Fruit fly (Drosophila melanogaster) whole organism, wandering third instar larva: Measurements from ENCODE around the gene raskol.

Source experiments
- Abd-B ChIP-seq: fragments of >200 bp; optimal IDR thresholded peaks from 2 replicates; lab custom pipeline; 2017; ENCODE audit warnings: missing biosample characterization, missing genetic modification characterization
- CG32264 ChIP-seq: fragments of 200-800 bp; sonication (Bioruptor generic); optimal IDR thresholded peaks from 2 replicates; lab custom pipeline; 2016; ENCODE audit warnings: missing biosample characterization, missing genetic modification characterization
- CG9705 ChIP-seq: fragments of 200-800 bp; sonication (Bioruptor generic); optimal IDR thresholded peaks from 2 replicates; lab custom pipeline; 2018; ENCODE audit warnings: missing biosample characterization, mild to moderate bottlenecking, missing genetic modification characterization
- CrebA ChIP-seq: fragments of 200-800 bp; sonication (Bioruptor generic); optimal IDR thresholded peaks from 2 replicates; lab custom pipeline; 2016; ENCODE audit warnings: missing biosample characterization, mild to moderate bottlenecking, missing genetic modification characterization, borderline replicate concordance
- Dfd ChIP-seq: fragments of >200 bp; optimal IDR thresholded peaks from 2 replicates; lab custom pipeline; 2017; ENCODE audit warnings: missing biosample characterization, missing genetic modification characterization
- Dif ChIP-seq: fragments of 200-275, 200-300 bp; sonication (Bioruptor generic); optimal IDR thresholded peaks from 2 replicates; lab custom pipeline; 2018; ENCODE audit warnings: missing biosample characterization, missing genetic modification characterization; ENCODE audit not compliant: partially characterized antibody
- GATAd ChIP-seq: sonication (Bioruptor generic); optimal IDR thresholded peaks from 2 replicates; lab custom pipeline; 2016; ENCODE audit warnings: missing biosample characterization, missing genetic modification characterization
- HLH106 ChIP-seq: fragments of 200-800 bp; optimal IDR thresholded peaks from 3 replicates; lab custom pipeline; 2019; ENCODE audit warnings: missing biosample characterization, mild to moderate bottlenecking, missing genetic modification characterization, moderate library complexity
- Hr83 ChIP-seq: fragments of 200-300 bp; sonication (Bioruptor generic); optimal IDR thresholded peaks from 2 replicates; lab custom pipeline; 2016; ENCODE audit warnings: missing biosample characterization, mild to moderate bottlenecking, missing genetic modification characterization, moderate library complexity; ENCODE audit not compliant: poor library complexity, severe bottlenecking
- Mio ChIP-seq: sonication (Bioruptor generic); optimal IDR thresholded peaks from 2 replicates; lab custom pipeline; 2016; ENCODE audit warnings: missing biosample characterization, missing genetic modification characterization
- Myc ChIP-seq: fragments of >200 bp; optimal IDR thresholded peaks from 2 replicates; lab custom pipeline; 2017
- N ChIP-seq: fragments of >200 bp; optimal IDR thresholded peaks from 2 replicates; lab custom pipeline; 2018; ENCODE audit warnings: missing biosample characterization, missing external identifiers, missing genetic modification characterization
- OdsH ChIP-seq: fragments of 200-800 bp; sonication (Bioruptor generic); optimal IDR thresholded peaks from 2 replicates; lab custom pipeline; 2016; ENCODE audit warnings: missing biosample characterization, mild to moderate bottlenecking, missing genetic modification characterization
- Rel ChIP-seq, 2 experiments: fragments of 200-800 bp; sonication (Bioruptor generic) in 1 of 2; optimal IDR thresholded peaks; 2 replicates in 1 of 2; 3 replicates in 1 of 2; lab custom pipeline; 2016 to 2019; ENCODE audit warnings: mild to moderate bottlenecking in 2 of 2, missing biosample characterization in 2 of 2, missing genetic modification characterization in 2 of 2, moderate library complexity in 1 of 2
- Sp1 ChIP-seq: fragments of 200-800 bp; sonication (Bioruptor generic); optimal IDR thresholded peaks from 3 replicates; lab custom pipeline; 2019; ENCODE audit warnings: missing biosample characterization, mild to moderate bottlenecking, missing genetic modification characterization, moderate library complexity
- Vsx2 ChIP-seq: fragments of 200-300, 225-300 bp; sonication (Bioruptor generic); optimal IDR thresholded peaks from 2 replicates; lab custom pipeline; 2018; ENCODE audit warnings: missing biosample characterization, missing genetic modification characterization; ENCODE audit not compliant: partially characterized antibody
- br ChIP-seq: fragments of 200-800 bp; sonication (Bioruptor generic); optimal IDR thresholded peaks from 2 replicates; lab custom pipeline; 2016; ENCODE audit warnings: missing biosample characterization, missing genetic modification characterization
- brk ChIP-seq: fragments of 200-800 bp; sonication (Bioruptor generic); optimal IDR thresholded peaks from 2 replicates; lab custom pipeline; 2016; ENCODE audit warnings: missing biosample characterization, mild to moderate bottlenecking, missing genetic modification characterization
- dl ChIP-seq, 2 experiments: fragments of 175-275, 200-275 bp in 1 of 2; fragments of 200-275 bp in 1 of 2; sonication (Bioruptor generic); optimal IDR thresholded peaks; lab custom pipeline; 2018; ENCODE audit warnings: mild to moderate bottlenecking in 2 of 2, missing biosample characterization in 2 of 2, missing genetic modification characterization in 2 of 2, moderate library complexity in 2 of 2; ENCODE audit not compliant: partially characterized antibody in 2 of 2, insufficient read depth in 1 of 2
- dmrt93B ChIP-seq: fragments of 200-800 bp; sonication (Bioruptor generic); optimal IDR thresholded peaks from 2 replicates; lab custom pipeline; 2018; ENCODE audit warnings: missing biosample characterization, mild to moderate bottlenecking, missing genetic modification characterization
- dsf ChIP-seq: sonication (Bioruptor generic); optimal IDR thresholded peaks from 2 replicates; lab custom pipeline; 2016; ENCODE audit warnings: missing biosample characterization, missing genetic modification characterization, borderline replicate concordance
- ey ChIP-seq: fragments of 200-800 bp; sonication (Bioruptor generic); optimal IDR thresholded peaks from 2 replicates; lab custom pipeline; 2016; ENCODE audit warnings: missing biosample characterization, missing genetic modification characterization
- foxo ChIP-seq, 2 experiments: fragments of 200-800 bp; sonication (Bioruptor generic); optimal IDR thresholded peaks; 2 replicates in 1 of 2; 3 replicates in 1 of 2; lab custom pipeline; 2016 to 2017; ENCODE audit warnings: missing biosample characterization in 2 of 2, missing genetic modification characterization in 2 of 2
- fru ChIP-seq: fragments of 200-800 bp; sonication (Bioruptor generic); optimal IDR thresholded peaks from 3 replicates; lab custom pipeline; 2016; ENCODE audit warnings: missing biosample characterization, mild to moderate bottlenecking, missing genetic modification characterization
- h ChIP-seq: fragments of 200-800 bp; sonication (Bioruptor generic); optimal IDR thresholded peaks from 3 replicates; lab custom pipeline; 2016; ENCODE audit warnings: missing biosample characterization, mild to moderate bottlenecking, missing genetic modification characterization
- jim ChIP-seq: fragments of 175-275, 200-325 bp; sonication (Bioruptor generic); optimal IDR thresholded peaks from 2 replicates; lab custom pipeline; 2016; ENCODE audit warnings: missing biosample characterization, mild to moderate bottlenecking, missing genetic modification characterization
- pan ChIP-seq: fragments of >200 bp; optimal IDR thresholded peaks from 2 replicates; lab custom pipeline; 2017
- psq ChIP-seq: fragments of 200-800 bp; sonication (Bioruptor generic); optimal IDR thresholded peaks from 3 replicates; lab custom pipeline; 2017; ENCODE audit warnings: missing biosample characterization, mild to moderate bottlenecking, missing genetic modification characterization, moderate library complexity
- rgr ChIP-seq: fragments of 200-800 bp; sonication (Bioruptor generic); optimal IDR thresholded peaks from 3 replicates; lab custom pipeline; 2016; ENCODE audit warnings: missing biosample characterization, mild to moderate bottlenecking, missing genetic modification characterization
- sv ChIP-seq: fragments of 200-800 bp; sonication (Bioruptor generic); optimal IDR thresholded peaks from 3 replicates; lab custom pipeline; 2016; ENCODE audit warnings: missing biosample characterization, missing genetic modification characterization
- tai ChIP-seq: sonication (Bioruptor generic); optimal IDR thresholded peaks from 2 replicates; lab custom pipeline; 2016; ENCODE audit warnings: missing biosample characterization, missing genetic modification characterization
- usp ChIP-seq: fragments of >200 bp; optimal IDR thresholded peaks from 2 replicates; lab custom pipeline; 2017; ENCODE audit warnings: missing biosample characterization, missing genetic modification characterization

Gene raskol

DNA sequence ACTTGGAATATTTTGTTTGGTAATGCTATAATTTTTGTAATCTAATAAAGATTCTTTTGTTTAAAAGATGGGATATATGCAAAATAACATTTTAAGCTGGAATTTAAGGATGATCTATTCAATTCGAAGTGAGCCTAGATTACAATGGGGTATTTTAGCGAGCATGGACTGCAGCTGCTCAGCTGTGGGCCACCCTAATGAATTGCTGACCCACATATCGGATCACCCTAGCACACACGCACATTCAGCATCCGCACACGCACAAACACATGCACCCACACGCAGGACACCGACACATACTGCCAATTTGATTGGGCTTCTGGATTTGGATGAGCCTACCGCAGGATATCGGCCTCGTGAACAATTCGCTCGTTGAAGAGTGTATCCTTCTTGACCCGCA lies 1.1 kb upstream of the raskol start:
- TF ChIP-seq jim (GFP tag; lab: Kevin White, UChicago) (no peak), psq (GFP tag; lab: Kevin White, UChicago) (no peak), CrebA (GFP tag; lab: Kevin White, UChicago) (no peak), rgr (GFP tag; lab: Kevin White, UChicago) (no peak), pan (lab: Kevin White, UChicago) (no peak), CG9705 (no peak), GATAd (no peak), h (GFP tag; lab: Kevin White, UChicago) (no peak), fru (GFP tag; lab: Kevin White, UChicago) (no peak), Hr83 (GFP tag; lab: Kevin White, UChicago) (no peak), OdsH (GFP tag; lab: Kevin White, UChicago) (no peak), CG32264 (GFP tag; lab: Kevin White, UChicago) (no peak), br (GFP tag; lab: Kevin White, UChicago) (no peak), brk (no peak), Myc (no peak)

- TF ChIP-seq tai: no peak
- TF ChIP-seq dmrt93B (GFP tag; lab: Kevin White, UChicago): no peak
- TF ChIP-seq Dif (GFP tag; lab: Kevin White, UChicago): peak; percentile 79
- TF ChIP-seq Dfd: no peak
- no peak for TF ChIP-seq Rel (GFP tag; optimal IDR thresholded peaks at IDR 0.05; lab: Kevin White, UChicago)
- TF ChIP-seq Rel (tag; optimal IDR thresholded peaks at IDR 0.05; lab: Kevin White, UChicago): peak; percentile 65
- peak; percentile 55 for TF ChIP-seq psq (GFP tag; lab: Kevin White, UChicago)
- peak; percentile 24 to 73 for TF ChIP-seq dl (GFP tag; optimal IDR thresholded peaks at IDR 0.05; lab: Kevin White, UChicago; ENCODE audit: insufficient read depth in 1 of 2, partially characterized antibody in 2 of 2)
Observed at dm6 chrX:17710273-17711085, 535 bp downstream of the raskol start.

dm6 chrX:17711916-17712315 lies 2.0 kb downstream of the raskol start:
- no peak for TF ChIP-seq GATAd
- TF ChIP-seq br (GFP tag; lab: Kevin White, UChicago): no peak
- no peak for TF ChIP-seq fru (GFP tag; lab: Kevin White, UChicago)
- TF ChIP-seq Dif (GFP tag; lab: Kevin White, UChicago): no peak

DNA sequence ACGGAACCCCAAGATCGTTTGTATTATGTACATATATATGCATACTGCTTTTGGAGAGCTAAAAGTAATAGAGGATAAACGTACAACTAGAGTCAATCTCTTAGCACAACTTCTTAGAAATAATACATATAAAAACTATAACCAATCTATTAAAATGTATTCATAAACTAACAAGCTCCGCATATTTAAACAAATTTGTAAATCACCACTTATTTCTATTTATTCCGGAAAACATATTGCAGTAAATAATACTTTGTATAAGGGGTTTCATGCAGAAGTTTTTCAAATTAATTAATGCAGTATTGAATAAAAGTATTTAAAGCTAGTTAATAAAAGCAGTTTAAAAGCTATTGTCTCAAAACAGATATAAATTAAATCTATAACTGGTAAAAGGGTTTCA lies 2.5 kb downstream of the raskol start:
- TF ChIP-seq Mio (GFP tag; lab: Kevin White, UChicago) (no peak), br (GFP tag; lab: Kevin White, UChicago) (no peak)
- TF ChIP-seq, all 38 proteins: peak for 0

- TF ChIP-seq sv (GFP tag; lab: Kevin White, UChicago) (peak; percentile 51), HLH106 (peak; percentile 12), Sp1 (no peak), Dfd (peak; percentile 45), dl (GFP tag; optimal IDR thresholded peaks at IDR 0.05; lab: Kevin White, UChicago; ENCODE audit: insufficient read depth in 1 of 2, partially characterized antibody in 2 of 2) (no peak), h (GFP tag; lab: Kevin White, UChicago) (no peak), foxo (GFP tag; optimal IDR thresholded peaks at IDR 0.05; lab: Kevin White, UChicago) (peak in 1 of 2 experiments; percentile 35)
Observed at dm6 chrX:17712995-17713739, 3.2 kb downstream of the raskol start.

dm6 chrX:17713740-17714135 lies 3.8 kb downstream of the raskol start:
- TF ChIP-seq psq (GFP tag; lab: Kevin White, UChicago) (no peak), Mio (GFP tag; lab: Kevin White, UChicago) (no peak), Sp1 (no peak), pan (lab: Kevin White, UChicago) (no peak), Hr83 (GFP tag; lab: Kevin White, UChicago) (no peak), foxo (GFP tag; optimal IDR thresholded peaks at IDR 0.05; lab: Kevin White, UChicago) (peak in 1 of 2 experiments; percentile 51), N (GFP tag; lab: Kevin White, UChicago) (no peak), h (GFP tag; lab: Kevin White, UChicago) (peak; percentile 46), Vsx2 (GFP tag; lab: Kevin White, UChicago) (no peak), Abd-B (GFP tag; lab: Kevin White, UChicago) (no peak), dmrt93B (GFP tag; lab: Kevin White, UChicago) (no peak), CG9705 (no peak), HLH106 (peak; percentile 23), CG32264 (GFP tag; lab: Kevin White, UChicago) (no peak), dl (GFP tag; optimal IDR thresholded peaks at IDR 0.05; lab: Kevin White, UChicago; ENCODE audit: insufficient read depth in 1 of 2, partially characterized antibody in 2 of 2) (no peak), dsf (GFP tag; lab: Kevin White, UChicago) (no peak), sv (GFP tag; lab: Kevin White, UChicago) (no peak), ey (GFP tag; lab: Kevin White, UChicago) (peak; percentile 64), usp (no peak), jim (GFP tag; lab: Kevin White, UChicago) (no peak), Dfd (no peak), OdsH (GFP tag; lab: Kevin White, UChicago) (peak; percentile 42), Dif (GFP tag; lab: Kevin White, UChicago) (no peak), rgr (GFP tag; lab: Kevin White, UChicago) (peak; percentile 60), fru (GFP tag; lab: Kevin White, UChicago) (peak; percentile 41)
